Worm (Caenorhabditis elegans): ENCODE measurements around the gene K08D9.9.

Gene K08D9.9

ce11 chrV:3281523-3281922 lies 45.0 kb upstream of the K08D9.9 start, which contains the start of gene T28A11.25:
Gene T28A11.25, plus strand, starts transcription at chrV:3281823.
- TF ChIP-seq daf-16 (GFP tag; optimal IDR thresholded peaks at IDR 0.05) (peak in 1 of 2 experiments; percentile 33), daf-16 (tag; optimal IDR thresholded peaks at IDR 0.05) (no peak), nhr-102 (tag; optimal IDR thresholded peaks at IDR 0.05) (no peak)

DNA sequence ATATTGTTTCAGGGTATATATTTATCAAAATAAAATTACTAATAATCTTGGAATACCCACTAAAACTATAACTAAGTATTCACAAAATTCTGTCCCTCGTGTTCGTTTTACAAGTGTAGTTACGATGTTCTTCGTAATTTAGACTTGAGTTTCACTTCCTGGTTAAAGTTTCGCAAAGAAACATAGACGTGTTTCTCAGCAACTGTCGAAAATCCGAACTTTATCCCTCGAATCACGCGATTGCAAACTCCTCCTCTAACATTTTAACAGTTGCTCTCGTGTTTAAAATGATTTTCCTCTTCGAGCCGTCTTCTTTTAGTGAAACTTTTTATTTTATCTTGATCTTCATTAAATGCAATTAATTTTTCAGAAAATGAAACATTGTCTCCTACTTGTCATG lies 43.5 kb upstream of the K08D9.9 start, which contains the start of gene T28A11.2:
T28A11.2 (plus strand) TSS at position 371 of the 400 bp plus-strand sequence.
- TF ChIP-seq hmg-1.1 (GFP tag; IDR thresholded peaks at IDR 0.05) (no peak), hlh-11 (tag; optimal IDR thresholded peaks at IDR 0.05) (peak; percentile 26), mes-2 (tag; optimal IDR thresholded peaks at IDR 0.05; ENCODE audit: poor library complexity, severe bottlenecking) (no peak), F49E8.2 (tag; optimal IDR thresholded peaks at IDR 0.05; ENCODE audit: borderline replicate concordance) (no peak)

ce11 chrV:3279138-3279537 lies 42.6 kb upstream of the K08D9.9 start:
- TF ChIP-seq lin-15B (tag; optimal IDR thresholded peaks at IDR 0.05) (no peak), snpc-1.2 (GFP tag; IDR thresholded peaks at IDR 0.05) (no peak), dmd-6 (GFP tag; IDR thresholded peaks at IDR 0.05) (peak; percentile 40), mep-1 (tag; optimal IDR thresholded peaks at IDR 0.05) (no peak), aha-1 (tag) (peak; percentile 35), aly-2 (tag; optimal IDR thresholded peaks at IDR 0.05) (no peak), jun-1 (tag; optimal IDR thresholded peaks at IDR 0.05) (no peak), daf-16 (GFP tag; optimal IDR thresholded peaks at IDR 0.05) (peak in 1 of 2 experiments; percentile 86), daf-16 (tag; optimal IDR thresholded peaks at IDR 0.05) (no peak), nhr-28 (tag; optimal IDR thresholded peaks at IDR 0.05) (peak; percentile 10), nhr-25 (tag; optimal IDR thresholded peaks at IDR 0.05; ENCODE audit: borderline replicate concordance, insufficient read depth) (no peak), hif-1 (tag; optimal IDR thresholded peaks at IDR 0.05) (no peak), rbr-2 (tag; optimal IDR thresholded peaks at IDR 0.05) (no peak), saeg-2 (GFP tag; IDR thresholded peaks at IDR 0.05) (no peak), hlh-11 (tag; optimal IDR thresholded peaks at IDR 0.05) (peak; percentile 54)

ce11 chrV:3278101-3278639 lies 41.7 kb upstream of the K08D9.9 start, which contains the start of gene fbxa-64:
Gene fbxa-64, minus strand, starts transcription at chrV:3278151.
- TF ChIP-seq tag-97 (GFP tag; IDR thresholded peaks at IDR 0.05) (no peak), daf-12 (tag; optimal IDR thresholded peaks at IDR 0.05) (no peak), snpc-4 (tag; optimal IDR thresholded peaks at IDR 0.05) (no peak), lin-1 (GFP tag; IDR thresholded peaks at IDR 0.05) (no peak), lin-13 (GFP tag; optimal IDR thresholded peaks at IDR 0.05) (no peak), skn-1 (tag; optimal IDR thresholded peaks at IDR 0.05) (no peak), Y5F2A.4 (GFP tag; optimal IDR thresholded peaks at IDR 0.05) (no peak), zfp-2 (tag; optimal IDR thresholded peaks at IDR 0.05) (no peak), hlh-30 (tag; optimal IDR thresholded peaks at IDR 0.05; ENCODE audit: insufficient read depth) (no peak), spr-1 (tag; optimal IDR thresholded peaks at IDR 0.05) (no peak), cey-2 (tag; optimal IDR thresholded peaks at IDR 0.05; ENCODE audit: borderline replicate concordance, insufficient read depth) (no peak), dmd-8 (GFP tag; IDR thresholded peaks at IDR 0.05) (no peak), mes-2 (tag; optimal IDR thresholded peaks at IDR 0.05; ENCODE audit: poor library complexity, severe bottlenecking) (peak; percentile 50), F26F4.8 (GFP tag; conservative IDR thresholded peaks at IDR 0.05) (no peak), unc-62 (GFP tag; optimal IDR thresholded peaks at IDR 0.05 in 1 of 2) (peak in 1 of 2 experiments; percentile 8), unc-62 (tag; optimal IDR thresholded peaks at IDR 0.05) (no peak), dpl-1 (GFP tag; optimal IDR thresholded peaks at IDR 0.05) (peak; percentile 7), F49E8.2 (tag; optimal IDR thresholded peaks at IDR 0.05; ENCODE audit: borderline replicate concordance) (no peak), Y48G9A.11 (GFP tag; IDR thresholded peaks at IDR 0.05) (no peak)
